Worm (Caenorhabditis elegans) whole organism, young adult: Measurements from ENCODE around the gene T23B12.11.
A peak's percentile ranks its signal among the peaks of the same experiment; 100 is the strongest.

ENCODE experiments used
- B0035.1 ChIP-seq: sonication (generic microtip); optimal IDR thresholded peaks from 2 replicates; lab custom pipeline; 2016; ENCODE audit warnings: missing genetic modification characterization, mild to moderate bottlenecking, missing compliant biosample characterization, missing genotype, missing genetic modification reagents
- B0261.1 ChIP-seq: sonication (generic microtip); optimal IDR thresholded peaks from 2 replicates; lab custom pipeline; 2016; ENCODE audit warnings: mild to moderate bottlenecking, missing genetic modification characterization, moderate library complexity, missing compliant biosample characterization
- D2030.7 ChIP-seq: fragments of 200-800 bp; sonication (Bioruptor generic); IDR thresholded peaks from 2 replicates; pipeline ENCODE4 v1.3.6; 2022; ENCODE audit warnings: missing genetic modification reagents, missing genetic modification characterization, missing compliant biosample characterization
- F10E7.11 ChIP-seq: sonication (generic microtip); optimal IDR thresholded peaks from 2 replicates; lab custom pipeline; 2017; ENCODE audit warnings: mild to moderate bottlenecking, missing genetic modification characterization, moderate library complexity, missing compliant biosample characterization
- F23B12.7 ChIP-seq: sonication (generic microtip); optimal IDR thresholded peaks from 2 replicates; lab custom pipeline; 2017; ENCODE audit warnings: missing genetic modification characterization, mild to moderate bottlenecking, missing compliant biosample characterization, antibody characterized with exemption, moderate library complexity; ENCODE audit not compliant: insufficient read depth
- F33H1.4 ChIP-seq: fragments of 200-800 bp; sonication (Bioruptor generic); IDR thresholded peaks from 2 replicates; pipeline ENCODE4 v1.3.6; 2022; ENCODE audit warnings: missing genetic modification reagents, missing genetic modification characterization, missing compliant biosample characterization
- F52B5.7 ChIP-seq: sonication (generic microtip); optimal IDR thresholded peaks from 2 replicates; lab custom pipeline; 2016; ENCODE audit warnings: mild to moderate bottlenecking, missing genetic modification characterization, missing compliant biosample characterization
- K11D2.4 ChIP-seq: fragments of 200-800 bp; sonication (Bioruptor generic); IDR thresholded peaks from 2 replicates; pipeline ENCODE4 v1.3.6; 2022; ENCODE audit warnings: missing genetic modification reagents, missing genetic modification characterization, missing compliant biosample characterization
- K12H6.12 ChIP-seq: fragments of 200-800 bp; sonication (Bioruptor generic); optimal IDR thresholded peaks from 2 replicates; lab custom pipeline; 2018; ENCODE audit warnings: mild to moderate bottlenecking, missing genetic modification characterization, missing compliant biosample characterization
- Y56A3A.18 ChIP-seq: fragments of 200-800 bp; sonication (Bioruptor generic); IDR thresholded peaks from 2 replicates; pipeline ENCODE4 v1.3.6; 2022; ENCODE audit warnings: missing genetic modification reagents, missing genetic modification characterization, missing compliant biosample characterization
- Y79H2A.3 ChIP-seq: fragments of 200-800 bp; sonication (Bioruptor generic); conservative IDR thresholded peaks from 2 replicates; pipeline ENCODE4 v1.3.6; 2022; ENCODE audit warnings: missing genetic modification reagents, missing genetic modification characterization, missing compliant biosample characterization
- Y95B8A.8 ChIP-seq: fragments of 200-800 bp; sonication (Bioruptor generic); IDR thresholded peaks from 2 replicates; pipeline ENCODE4 v1.3.6; 2022; ENCODE audit warnings: missing genetic modification reagents, missing genetic modification characterization, missing compliant biosample characterization
- aptf-2 ChIP-seq: fragments of 200-800 bp; sonication (Bioruptor generic); conservative IDR thresholded peaks from 2 replicates; pipeline ENCODE4 v1.3.6; 2022; ENCODE audit warnings: missing genetic modification reagents, missing genetic modification characterization, missing compliant biosample characterization
- athp-1 ChIP-seq: sonication (generic microtip); optimal IDR thresholded peaks from 2 replicates; lab custom pipeline; 2017; ENCODE audit warnings: mild to moderate bottlenecking, missing genetic modification characterization, missing compliant biosample characterization
- attf-3 ChIP-seq: fragments of 200-800 bp; sonication (Bioruptor generic); conservative IDR thresholded peaks from 2 replicates; pipeline ENCODE4 v1.3.6; 2022; ENCODE audit warnings: missing genetic modification reagents, missing genetic modification characterization, missing compliant biosample characterization
- bed-2 ChIP-seq: fragments of 200-800 bp; sonication (Bioruptor generic); IDR thresholded peaks from 2 replicates; pipeline ENCODE4 v1.3.6; 2022; ENCODE audit warnings: missing genetic modification reagents, missing genetic modification characterization, missing compliant biosample characterization
- ceh-100 ChIP-seq: fragments of 200-800 bp; sonication (Bioruptor generic); IDR thresholded peaks from 2 replicates; pipeline ENCODE4 v1.3.6; 2022; ENCODE audit warnings: missing genetic modification reagents, missing genetic modification characterization, missing compliant biosample characterization
- ceh-27 ChIP-seq: fragments of 200-800 bp; sonication (Bioruptor generic); optimal IDR thresholded peaks from 2 replicates; lab custom pipeline; 2018; ENCODE audit warnings: mild to moderate bottlenecking, missing genetic modification characterization, moderate library complexity, missing compliant biosample characterization
- egrh-3 ChIP-seq: fragments of 200-800 bp; sonication (Bioruptor generic); IDR thresholded peaks from 2 replicates; pipeline ENCODE4 v1.3.6; 2022; ENCODE audit warnings: missing genetic modification reagents, missing genetic modification characterization, missing compliant biosample characterization
- him-1 ChIP-seq: sonication (generic microtip); optimal IDR thresholded peaks from 2 replicates; lab custom pipeline; 2016; ENCODE audit warnings: missing genotype, missing genetic modification reagents, missing genetic modification characterization, missing compliant biosample characterization
- hlh-12 ChIP-seq: sonication (generic microtip); optimal IDR thresholded peaks from 2 replicates; lab custom pipeline; 2016; ENCODE audit warnings: missing genetic modification characterization, missing compliant biosample characterization
- hmg-1.2 ChIP-seq: fragments of 200-800 bp; sonication (Bioruptor generic); IDR thresholded peaks from 2 replicates; pipeline ENCODE4 v1.3.6; 2022; ENCODE audit warnings: missing genetic modification reagents, missing genetic modification characterization, missing compliant biosample characterization
- hrde-1 ChIP-seq: sonication (generic microtip); optimal IDR thresholded peaks from 2 replicates; lab custom pipeline; 2016; ENCODE audit warnings: missing genetic modification characterization, mild to moderate bottlenecking, missing compliant biosample characterization, moderate library complexity, missing genotype, missing genetic modification reagents, borderline replicate concordance
- lir-1 ChIP-seq: fragments of 200-800 bp; sonication (Bioruptor generic); conservative IDR thresholded peaks from 2 replicates; pipeline ENCODE4 v1.3.6; 2022; ENCODE audit warnings: missing genetic modification reagents, missing genetic modification characterization, missing compliant biosample characterization
- lsl-1 ChIP-seq: fragments of 200-800 bp; sonication (Bioruptor generic); optimal IDR thresholded peaks from 2 replicates; lab custom pipeline; 2018; ENCODE audit warnings: mild to moderate bottlenecking, missing genetic modification characterization, moderate library complexity, missing compliant biosample characterization
- mes-4 ChIP-seq: sonication (generic microtip); optimal IDR thresholded peaks from 2 replicates; lab custom pipeline; 2016; ENCODE audit warnings: missing genotype, missing genetic modification characterization, missing compliant biosample characterization
- nhr-80 ChIP-seq: sonication (generic microtip); optimal IDR thresholded peaks from 2 replicates; lab custom pipeline; 2016; ENCODE audit warnings: missing genetic modification characterization, missing compliant biosample characterization
- pha-4 ChIP-seq: fragments of 150-350 bp; sonication (generic microtip); optimal IDR thresholded peaks from 2 replicates; lab custom pipeline; 2014; ENCODE audit warnings: missing biosample characterization, missing genetic modification reagents, missing genetic modification characterization
- snpc-1.1 ChIP-seq: sonication (generic microtip); optimal IDR thresholded peaks from 2 replicates; lab custom pipeline; 2017; ENCODE audit warnings: missing genetic modification characterization, mild to moderate bottlenecking, missing compliant biosample characterization, antibody characterized with exemption, moderate library complexity, missing genotype, missing genetic modification reagents; ENCODE audit not compliant: insufficient read depth
- snpc-4 ChIP-seq, 5 experiments: fragments of 150-350 bp in 1 of 5; sonication (generic microtip) in 4 of 5; optimal IDR thresholded peaks; 2 replicates each; lab custom pipeline; 2014 to 2018; ENCODE audit warnings: missing genetic modification characterization in 5 of 5, missing biosample characterization in 3 of 5, antibody characterized with exemption in 2 of 5, mild to moderate bottlenecking in 2 of 5, missing compliant biosample characterization in 2 of 5, missing genotype in 2 of 5, moderate library complexity in 2 of 5, missing genetic modification reagents in 1 of 5
- tlf-1 ChIP-seq: fragments of 200-800 bp; sonication (Bioruptor generic); optimal IDR thresholded peaks from 2 replicates; lab custom pipeline; 2018; ENCODE audit warnings: mild to moderate bottlenecking, missing genetic modification characterization, missing compliant biosample characterization
- xnd-1 ChIP-seq: sonication (generic microtip); optimal IDR thresholded peaks from 2 replicates; lab custom pipeline; 2016; ENCODE audit warnings: missing genotype, missing genetic modification reagents, missing genetic modification characterization, missing compliant biosample characterization
- ztf-18 ChIP-seq: sonication (generic microtip); optimal IDR thresholded peaks from 2 replicates; lab custom pipeline; 2016; ENCODE audit warnings: missing genotype, mild to moderate bottlenecking, missing genetic modification characterization, missing compliant biosample characterization
- ztf-22 ChIP-seq: fragments of 200-800 bp; sonication (Bioruptor generic); optimal IDR thresholded peaks from 2 replicates; lab custom pipeline; 2018; ENCODE audit warnings: mild to moderate bottlenecking, missing genetic modification characterization, moderate library complexity, missing compliant biosample characterization
- ztf-28 ChIP-seq: fragments of 200-800 bp; sonication (Bioruptor generic); IDR thresholded peaks from 2 replicates; pipeline ENCODE4 v1.3.6; 2022; ENCODE audit warnings: missing genetic modification reagents, missing genetic modification characterization, missing compliant biosample characterization
- ztf-3 ChIP-seq: fragments of 200-800 bp; sonication (Bioruptor generic); optimal IDR thresholded peaks from 2 replicates; lab custom pipeline; 2018; ENCODE audit warnings: mild to moderate bottlenecking, missing genetic modification characterization, missing compliant biosample characterization

The T23B12.11 gene

DNA sequence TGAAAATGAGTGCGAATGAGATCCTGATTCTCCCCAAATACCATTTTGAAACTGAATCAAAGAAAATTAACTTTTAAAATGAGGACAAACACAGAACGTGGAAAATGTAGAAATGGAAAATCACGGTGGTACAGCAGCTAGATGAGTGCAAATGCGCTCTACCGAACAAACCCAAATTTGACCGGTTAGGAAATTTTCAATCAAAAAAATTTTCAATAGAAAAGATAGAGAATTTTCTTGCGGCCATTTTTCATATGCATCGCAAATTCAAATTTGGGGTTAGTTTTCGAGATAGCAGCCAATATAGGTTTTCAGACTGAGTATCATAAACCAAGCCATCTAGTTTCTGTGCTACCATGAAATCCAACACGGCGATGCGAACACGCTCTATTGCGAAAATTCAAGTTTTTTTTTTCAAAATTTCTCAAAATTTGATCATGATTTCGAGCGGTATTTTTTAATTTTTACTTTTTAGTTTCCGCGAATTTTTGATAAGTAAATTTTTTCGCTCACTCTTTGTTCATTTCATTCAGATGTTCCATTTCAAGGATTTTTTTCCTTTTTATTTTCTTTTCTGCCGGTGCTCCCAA is 41.7 kb upstream of the T23B12.11 start, which contains the start of gene vha-18 (continued):
- TF ChIP-seq ztf-28 (peak; percentile 85; the same call in 1 of the 2 replicates), bed-2 (GFP tag; lab: Robert Waterston, UW) (0 out of 2 replicates have a peak, but pooled peaks have one; percentile 45), pha-4 (tag; lab: Kevin White, UChicago) (no peak), D2030.7 (GFP tag; lab: Robert Waterston, UW) (peak; percentile 97), F33H1.4 (GFP tag; lab: Robert Waterston, UW) (peak; percentile 86), hmg-1.2 (GFP tag; lab: Robert Waterston, UW) (peak; percentile 95), lir-1 (GFP tag; lab: Robert Waterston, UW) (peak; percentile 58; the same call in 1 of the 2 replicates), B0261.1 (tag; lab: Kevin White, UChicago) (peak; percentile 6), hrde-1 (tag; lab: Kevin White, UChicago) (peak; percentile 49), aptf-2 (GFP tag; lab: Robert Waterston, UW) (0 out of 2 replicates have a peak, but pooled peaks have one; percentile 45), F52B5.7 (tag; lab: Kevin White, UChicago) (no peak), attf-3 (GFP tag; lab: Robert Waterston, UW) (peak; percentile 79), lsl-1 (peak; percentile 93), tlf-1 (GFP tag; lab: Kevin White, UChicago) (peak; percentile 90), Y79H2A.3 (GFP tag; lab: Robert Waterston, UW) (peak; percentile 76; the same call in 1 of the 2 replicates), Y95B8A.8 (peak; percentile 86; the same call in 1 of the 2 replicates), ztf-18 (tag; lab: Kevin White, UChicago) (peak; percentile 70), him-1 (tag; lab: Kevin White, UChicago) (peak; percentile 58), ztf-22 (GFP tag; lab: Kevin White, UChicago) (no peak), xnd-1 (tag; lab: Kevin White, UChicago) (peak; percentile 87), athp-1 (peak; percentile 3)

ce11 chrV:8414036-8414728 is 41.0 kb upstream of the T23B12.11 start, which contains the start of gene pos-1:
pos-1 (plus strand) TSS chrV:8414086.
- no peak for TF ChIP-seq Y56A3A.18 (GFP tag; lab: Robert Waterston, UW)
- TF ChIP-seq pha-4 (tag; lab: Kevin White, UChicago), result no peak
- no peak for TF ChIP-seq lsl-1
- no peak for TF ChIP-seq F23B12.7
- no peak for TF ChIP-seq hlh-12 (tag; lab: Kevin White, UChicago)
- TF ChIP-seq egrh-3 (GFP tag; lab: Robert Waterston, UW), result no peak
- TF ChIP-seq ztf-3, result no peak
- TF ChIP-seq nhr-80 (tag; lab: Kevin White, UChicago), result no peak
- no peak for TF ChIP-seq snpc-4 (GFP tag; optimal IDR thresholded peaks at IDR 0.05; lab: Kevin White, UChicago)
- no peak for TF ChIP-seq snpc-4 (tag; optimal IDR thresholded peaks at IDR 0.05; lab: Kevin White, UChicago)
- TF ChIP-seq hrde-1 (tag; lab: Kevin White, UChicago), result no peak
- TF ChIP-seq F10E7.11, result no peak
- TF ChIP-seq K11D2.4 (GFP tag; lab: Robert Waterston, UW), result no peak
- TF ChIP-seq ceh-100, result no peak
- no peak for TF ChIP-seq snpc-1.1 (tag; lab: Kevin White, UChicago)
- no peak for TF ChIP-seq K12H6.12 (tag; lab: Kevin White, UChicago)
- TF ChIP-seq ceh-27 (GFP tag; lab: Kevin White, UChicago), result no peak
- TF ChIP-seq B0035.1, result no peak
- TF ChIP-seq mes-4 (tag; lab: Kevin White, UChicago), result no peak
